Worm (Caenorhabditis elegans) whole organism, mixed stage, embryonic: ENCODE data around the gene F46B6.9.

Source experiments
- drap-1 ChIP-seq: fragments of 200-800 bp; sonication (Bioruptor generic); optimal IDR thresholded peaks from 3 replicates; lab custom pipeline; 2018; ENCODE audit warnings: mild to moderate bottlenecking, missing genetic modification characterization, missing compliant biosample characterization
- elt-1 ChIP-seq: sonication (generic microtip); optimal IDR thresholded peaks from 2 replicates; lab custom pipeline; 2017; ENCODE audit warnings: missing genetic modification characterization, mild to moderate bottlenecking, missing compliant biosample characterization, antibody characterized with exemption, moderate library complexity, borderline replicate concordance; ENCODE audit not compliant: insufficient read depth
- flh-1 ChIP-seq: fragments of 200-800 bp; sonication (Bioruptor generic); optimal IDR thresholded peaks from 2 replicates; lab custom pipeline; 2018; ENCODE audit warnings: mild to moderate bottlenecking, missing genetic modification characterization, moderate library complexity, missing compliant biosample characterization
- nhr-12 ChIP-seq: fragments of 150-350 bp; optimal IDR thresholded peaks from 2 replicates; lab custom pipeline; 2014; ENCODE audit warnings: missing biosample characterization, missing genetic modification characterization
- snpc-4 ChIP-seq: fragments of 150-350 bp; optimal IDR thresholded peaks from 2 replicates; lab custom pipeline; 2014; ENCODE audit warnings: missing biosample characterization, missing genetic modification characterization
- sptf-1 ChIP-seq: sonication (generic microtip); optimal IDR thresholded peaks from 2 replicates; lab custom pipeline; 2017; ENCODE audit warnings: mild to moderate bottlenecking, missing genetic modification characterization, moderate library complexity, missing compliant biosample characterization

DNA sequence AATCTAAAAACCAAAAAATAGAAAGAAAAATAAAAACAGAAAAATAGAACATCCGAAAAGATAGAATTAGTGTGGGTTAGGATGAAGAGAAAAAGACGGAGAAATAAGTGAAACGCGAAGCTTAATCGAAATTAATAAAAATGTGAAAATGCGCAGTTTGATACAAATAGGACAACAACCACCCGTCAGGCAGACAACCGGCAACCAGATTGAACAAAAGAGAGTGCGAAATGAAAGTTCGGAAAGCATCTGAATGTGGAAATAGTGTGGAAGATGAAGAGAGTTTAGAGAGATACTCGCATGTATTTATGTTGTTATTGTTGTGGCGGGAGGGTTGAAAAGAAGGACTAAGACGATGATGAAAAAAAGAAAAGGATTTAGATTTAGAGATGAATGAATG, 38.2 kb upstream of the F46B6.9 start:
- TF ChIP-seq elt-1 (tag; lab: Kevin White, UChicago) (no peak), snpc-4 (tag; lab: Kevin White, UChicago) (no peak), drap-1 (GFP tag; lab: Kevin White, UChicago) (no peak), nhr-12 (no peak), flh-1 (no peak), sptf-1 (tag; lab: Kevin White, UChicago) (no peak)
